Fruit fly (Drosophila melanogaster) Kc167 (cell line): ENCODE data around the gene CG33293.

ENCODE experiments used
- Sin3A ChIP-seq: fragments of >200 bp; optimal IDR thresholded peaks from 2 replicates; lab custom pipeline; 2018; ENCODE audit warnings: missing external identifiers
- insv ChIP-seq: fragments of >200 bp; optimal IDR thresholded peaks from 3 replicates; lab custom pipeline; 2018; ENCODE audit warnings: missing external identifiers
- psq ChIP-seq: fragments of >200 bp; optimal IDR thresholded peaks from 2 replicates; lab custom pipeline; 2017; ENCODE audit warnings: missing external identifiers
- ttk ChIP-seq: sonication (Bioruptor generic); optimal IDR thresholded peaks from 2 replicates; lab custom pipeline; 2017; ENCODE audit warnings: missing external identifiers

dm6 chr3R:5223135-5223534, 17.4 kb downstream of the CG33293 start, which contains the start of gene CG2604:
- TF ChIP-seq Sin3A (lab: Kevin White, UChicago) (no peak), insv (lab: Kevin White, UChicago) (no peak), psq (lab: Kevin White, UChicago) (no peak), ttk (lab: Kevin White, UChicago) (no peak)
